Worm (Caenorhabditis elegans): ENCODE results near the gene C09G5.14.

- no peak for TF ChIP-seq R02D3.7 (tag; optimal IDR thresholded peaks at IDR 0.05)
- no peak for TF ChIP-seq mdl-1 (tag; optimal IDR thresholded peaks at IDR 0.05)
- TF ChIP-seq dmd-9 (GFP tag; IDR thresholded peaks at IDR 0.05), result no peak
- TF ChIP-seq zag-1 (tag; optimal IDR thresholded peaks at IDR 0.05), result no peak
- TF ChIP-seq F26F4.8 (GFP tag; conservative IDR thresholded peaks at IDR 0.05), result no peak
- no peak for TF ChIP-seq nhr-11 (tag; optimal IDR thresholded peaks at IDR 0.05)
- no peak for TF ChIP-seq ceh-82 (tag; optimal IDR thresholded peaks at IDR 0.05)
- no peak for TF ChIP-seq ama-1 (optimal IDR thresholded peaks at IDR 0.05)
- TF ChIP-seq nhr-111 (GFP tag; optimal IDR thresholded peaks at IDR 0.05), result no peak
- TF ChIP-seq lir-3 (tag; optimal IDR thresholded peaks at IDR 0.05), result no peak
- no peak for TF ChIP-seq fos-1 (tag; optimal IDR thresholded peaks at IDR 0.05)
- TF ChIP-seq spr-3 (GFP tag; optimal IDR thresholded peaks at IDR 0.05), result no peak
- TF ChIP-seq ceh-32 (tag; optimal IDR thresholded peaks at IDR 0.05; ENCODE audit: poor library complexity), result no peak
- TF ChIP-seq lin-13 (GFP tag; optimal IDR thresholded peaks at IDR 0.05), result no peak
These were observed 16.9 kb downstream of the C09G5.14 start for ce11 chrII:10706038-10706437.
